Fruit fly (Drosophila melanogaster): ENCODE measurements around the gene CG13901.

CG13901 gene

DNA sequence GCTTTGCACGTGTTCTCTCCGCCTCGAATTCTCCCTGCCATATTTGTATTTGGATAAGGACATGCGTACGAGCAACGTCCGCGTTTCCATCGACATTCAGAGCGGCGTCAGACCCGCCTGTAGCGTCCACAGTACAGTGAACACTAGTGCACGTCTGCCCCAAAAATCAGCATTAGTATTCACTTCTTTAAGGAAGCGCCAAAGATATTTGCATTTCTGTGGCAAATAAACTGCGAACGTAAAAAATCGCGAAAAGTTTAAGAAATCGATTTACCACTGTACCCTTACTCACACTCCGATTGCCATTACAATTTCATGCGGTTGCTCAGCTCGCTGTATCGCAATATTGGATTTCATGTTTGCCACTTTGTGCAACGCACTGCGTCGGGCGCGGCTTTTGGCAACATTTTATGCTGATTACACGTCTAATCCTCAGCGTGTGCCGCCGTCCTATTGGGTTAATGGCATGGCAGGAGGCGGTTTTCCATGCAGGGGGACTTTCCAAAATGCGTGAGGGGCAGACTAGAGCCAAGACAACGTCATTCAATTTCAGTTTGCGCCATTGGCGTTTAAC is 34.8 kb downstream of the CG13901 start (continued):
- TF ChIP-seq CG33557 (GFP tag; optimal IDR thresholded peaks at IDR 0.05), result peak; percentile 71
- peak; percentile 50 for TF ChIP-seq Ets97D (GFP tag; optimal IDR thresholded peaks at IDR 0.05)
- peak; percentile 82 to 89 for TF ChIP-seq Pdp1 (GFP tag; optimal IDR thresholded peaks at IDR 0.05)
- TF ChIP-seq YL-1 (GFP tag; optimal IDR thresholded peaks at IDR 0.05), result no peak
- TF ChIP-seq dati (GFP tag; IDR thresholded peaks at IDR 0.05), result peak; percentile 75
- TF ChIP-seq CG4328 (GFP tag; optimal IDR thresholded peaks at IDR 0.05), result peak; percentile 37
- peak; percentile 55 for TF ChIP-seq CG31388 (GFP tag; optimal IDR thresholded peaks at IDR 0.05)
- TF ChIP-seq Dp (GFP tag; optimal IDR thresholded peaks at IDR 0.05), result no peak
- peak; percentile 25 for TF ChIP-seq exex (tag; optimal IDR thresholded peaks at IDR 0.05)
- peak; percentile 46 for TF ChIP-seq D19B (GFP tag; optimal IDR thresholded peaks at IDR 0.05)
- peak; percentile 68 for TF ChIP-seq Bdp1 (GFP tag; optimal IDR thresholded peaks at IDR 0.05)
- no peak for TF ChIP-seq Kr (GFP tag; optimal IDR thresholded peaks at IDR 0.05)
- peak; percentile 91 for TF ChIP-seq maf-S (GFP tag; optimal IDR thresholded peaks at IDR 0.05)
- TF ChIP-seq HmgD (GFP tag; optimal IDR thresholded peaks at IDR 0.05), result peak; percentile 84
- peak; percentile 91 to 93 for TF ChIP-seq dpn (GFP tag; optimal IDR thresholded peaks at IDR 0.05)
- TF ChIP-seq CG17912 (GFP tag; optimal IDR thresholded peaks at IDR 0.05), result peak; percentile 77
- TF ChIP-seq CG13624 (GFP tag; optimal IDR thresholded peaks at IDR 0.05), result peak; percentile 82
- peak; percentile 74; the same call in 1 of the 2 replicates for TF ChIP-seq CG10321 (GFP tag; IDR thresholded peaks at IDR 0.05)
- peak; percentile 90 for TF ChIP-seq Dad (GFP tag; optimal IDR thresholded peaks at IDR 0.05)
- peak; percentile 96 for TF ChIP-seq vvl (GFP tag; IDR thresholded peaks at IDR 0.05)
- peak; percentile 54 for TF ChIP-seq CG4282 (GFP tag; optimal IDR thresholded peaks at IDR 0.05)
- peak; percentile 88 for TF ChIP-seq CG17359 (tag; optimal IDR thresholded peaks at IDR 0.05)
- TF ChIP-seq aop (GFP tag; IDR thresholded peaks at IDR 0.05), result peak; percentile 80
- TF ChIP-seq wek (GFP tag; optimal IDR thresholded peaks at IDR 0.05), result peak; percentile 81
- peak; percentile 89 for TF ChIP-seq CG30403 (GFP tag; optimal IDR thresholded peaks at IDR 0.05)
- peak; percentile 55 for TF ChIP-seq Fer2 (tag; optimal IDR thresholded peaks at IDR 0.05)
- no peak for TF ChIP-seq CG6791 (GFP tag; IDR thresholded peaks at IDR 0.05; ENCODE audit: partially characterized antibody)
- no peak for TF ChIP-seq CG1832 (GFP tag; optimal IDR thresholded peaks at IDR 0.05)
- no peak for TF ChIP-seq cg (GFP tag; optimal IDR thresholded peaks at IDR 0.05)
- TF ChIP-seq CG16779 (GFP tag; IDR thresholded peaks at IDR 0.05), result peak; percentile 88
- TF ChIP-seq Xrp1 (GFP tag; IDR thresholded peaks at IDR 0.05), result peak; percentile 94
- TF ChIP-seq CG11085 (GFP tag; IDR thresholded peaks at IDR 0.05), result peak; percentile 76
- peak; percentile 39 for TF ChIP-seq kni (GFP tag; optimal IDR thresholded peaks at IDR 0.05)
- peak; percentile 72 for TF ChIP-seq gt (GFP tag; IDR thresholded peaks at IDR 0.05)
- TF ChIP-seq gro (GFP tag; optimal IDR thresholded peaks at IDR 0.05), result peak; percentile 93
- peak; percentile 79 for TF ChIP-seq CG12236 (GFP tag; optimal IDR thresholded peaks at IDR 0.05)
- TF ChIP-seq CG1602 (GFP tag; optimal IDR thresholded peaks at IDR 0.05), result peak; percentile 81
- TF ChIP-seq inv (GFP tag; IDR thresholded peaks at IDR 0.05; ENCODE audit: partially characterized antibody), result no peak
- TF ChIP-seq lab (GFP tag; optimal IDR thresholded peaks at IDR 0.05), result peak; percentile 94
- peak; percentile 83 for TF ChIP-seq pnt (GFP tag; optimal IDR thresholded peaks at IDR 0.05)
- no peak for TF ChIP-seq hb (GFP tag; IDR thresholded peaks at IDR 0.05; ENCODE audit: partially characterized antibody)
- no peak for TF ChIP-seq hkb (optimal IDR thresholded peaks at IDR 0.05)
- TF ChIP-seq hkb (GFP tag; IDR thresholded peaks at IDR 0.05), result peak; percentile 91
- peak; percentile 77 for TF ChIP-seq dmrt11E (tag; optimal IDR thresholded peaks at IDR 0.05)
- peak; percentile 87 for TF ChIP-seq CG12299 (tag; optimal IDR thresholded peaks at IDR 0.05)
- peak; percentile 90 for TF ChIP-seq tgo (GFP tag; IDR thresholded peaks at IDR 0.05)
- peak; percentile 80 for TF ChIP-seq CG32767 (GFP tag; IDR thresholded peaks at IDR 0.05)
- peak; percentile 83 for TF ChIP-seq eyg (GFP tag; optimal IDR thresholded peaks at IDR 0.05)
- peak; percentile 77 for TF ChIP-seq CG13123 (GFP tag; optimal IDR thresholded peaks at IDR 0.05)
- TF ChIP-seq CG12391 (tag; optimal IDR thresholded peaks at IDR 0.05), result peak; percentile 86

Data from whole organism, embryonic.